Fruit fly (Drosophila melanogaster) whole organism, pupa: Measurements from ENCODE around the gene CG3224.

ENCODE experiments used
- CG34367 ChIP-seq: fragments of 200-800 bp; sonication (Bioruptor generic); optimal IDR thresholded peaks from 2 replicates; lab custom pipeline; 2018; ENCODE audit warnings: missing biosample characterization, mild to moderate bottlenecking, missing genetic modification characterization
- CG8301 ChIP-seq: fragments of 200-800 bp; sonication (Bioruptor generic); optimal IDR thresholded peaks from 2 replicates; lab custom pipeline; 2018; ENCODE audit warnings: missing biosample characterization, mild to moderate bottlenecking, missing genetic modification characterization
- fd96Ca ChIP-seq: fragments of 200-800 bp; sonication (Bioruptor generic); IDR thresholded peaks from 3 replicates; pipeline ENCODE4 v1.3.6; 2022; ENCODE audit warnings: missing biosample characterization, missing genetic modification characterization

dm6 chrX:6641602-6642001, 19.7 kb downstream of the CG3224 start:
- TF ChIP-seq CG34367 (tag; lab: Kevin White, UChicago), result no peak
- TF ChIP-seq CG8301 (tag; lab: Kevin White, UChicago), result peak; percentile 56
- peak; percentile 81 for TF ChIP-seq fd96Ca (GFP tag; lab: Robert Waterston, UW)
